Worm (Caenorhabditis elegans) whole organism, early embryonic: Measurements from ENCODE around the gene tmed-10.

Experiments used
- aly-1 ChIP-seq: sonication (generic microtip); optimal IDR thresholded peaks from 2 replicates; lab custom pipeline; 2016; ENCODE audit warnings: missing genetic modification characterization, missing compliant biosample characterization
- ama-1 ChIP-seq: fragments of 150-350 bp; optimal IDR thresholded peaks from 2 replicates; lab custom pipeline; 2014
- flt-1 ChIP-seq: fragments of 200-800 bp; sonication (Bioruptor generic); IDR thresholded peaks from 2 replicates; pipeline ENCODE4 v1.3.6; 2022; ENCODE audit warnings: missing genetic modification characterization, missing compliant biosample characterization
- hmg-4 ChIP-seq: fragments of 200-800 bp; sonication (Bioruptor generic); optimal IDR thresholded peaks from 2 replicates; lab custom pipeline; 2018; ENCODE audit warnings: mild to moderate bottlenecking, missing genetic modification characterization, missing compliant biosample characterization

- TF ChIP-seq flt-1 (GFP tag; lab: Robert Waterston, UW) (no peak), ama-1 (lab: Kevin White, UChicago) (no peak), aly-1 (tag; lab: Kevin White, UChicago) (no peak), hmg-4 (GFP tag; lab: Kevin White, UChicago) (no peak)
Measured at ce11 chrV:11316801-11317200, 10.0 kb downstream of the tmed-10 start, which contains the start of gene cutl-18.
